Fruit fly (Drosophila melanogaster) whole organism, embryonic: ENCODE results near the gene KP78a.

Source experiments
- B-H1 ChIP-seq: fragments of 200-800 bp; sonication (Bioruptor generic); IDR thresholded peaks from 3 replicates; pipeline ENCODE4 v1.3.6; 2022; ENCODE audit warnings: missing biosample characterization, missing genetic modification characterization
- BEAF-32 ChIP-seq: fragments of 200-800 bp; sonication (Bioruptor generic); optimal IDR thresholded peaks from 3 replicates; lab custom pipeline; 2017; ENCODE audit warnings: missing biosample characterization, missing genetic modification characterization, mild to moderate bottlenecking, moderate library complexity, missing genetic modification reagents
- Blimp-1 ChIP-seq: fragments of 200-800 bp; sonication (Bioruptor generic); optimal IDR thresholded peaks from 3 replicates; lab custom pipeline; 2018; ENCODE audit warnings: missing biosample characterization, missing genetic modification characterization, mild to moderate bottlenecking, moderate library complexity, missing genetic modification reagents
- CG10267 ChIP-seq: fragments of 200-800 bp; sonication (Bioruptor generic); optimal IDR thresholded peaks from 2 replicates; lab custom pipeline; 2018; ENCODE audit warnings: missing biosample characterization, mild to moderate bottlenecking, missing genetic modification characterization, moderate library complexity
- CG10274 ChIP-seq: fragments of 200-800 bp; sonication (Bioruptor generic); optimal IDR thresholded peaks from 3 replicates; lab custom pipeline; 2017; ENCODE audit warnings: missing biosample characterization, mild to moderate bottlenecking, missing genetic modification characterization
- CG11504 ChIP-seq: fragments of 200-800 bp; sonication (Bioruptor generic); optimal IDR thresholded peaks from 3 replicates; lab custom pipeline; 2019; ENCODE audit warnings: missing biosample characterization, mild to moderate bottlenecking, missing genetic modification characterization, moderate library complexity
- CG11723 ChIP-seq: fragments of 200-800 bp; sonication (Bioruptor generic); optimal IDR thresholded peaks from 2 replicates; lab custom pipeline; 2017; ENCODE audit warnings: missing biosample characterization, mild to moderate bottlenecking, missing genetic modification characterization
- CG12236 ChIP-seq: fragments of 200-800 bp; sonication (Bioruptor generic); optimal IDR thresholded peaks from 2 replicates; lab custom pipeline; 2016; ENCODE audit warnings: missing biosample characterization, missing genetic modification characterization
- CG13424 ChIP-seq: fragments of 200-800 bp; sonication (Bioruptor generic); optimal IDR thresholded peaks from 2 replicates; lab custom pipeline; 2019; ENCODE audit warnings: missing biosample characterization, mild to moderate bottlenecking, missing genetic modification characterization, moderate library complexity
- CG14441 ChIP-seq: fragments of 200-800 bp; sonication (Bioruptor generic); IDR thresholded peaks from 2 replicates; pipeline ENCODE4 v1.3.6; 2022; ENCODE audit warnings: missing biosample characterization, missing genetic modification characterization
- CG14710 ChIP-seq: fragments of 200-800 bp; sonication (Bioruptor generic); optimal IDR thresholded peaks from 3 replicates; lab custom pipeline; 2019; ENCODE audit warnings: missing biosample characterization, mild to moderate bottlenecking, missing genetic modification characterization, moderate library complexity
- CG15011 ChIP-seq: fragments of 200-800 bp; sonication (Bioruptor generic); optimal IDR thresholded peaks from 3 replicates; lab custom pipeline; 2018; ENCODE audit warnings: missing biosample characterization, mild to moderate bottlenecking, missing genetic modification characterization
- CG15696 ChIP-seq: fragments of 200-800 bp; sonication (Bioruptor generic); optimal IDR thresholded peaks from 2 replicates; lab custom pipeline; 2019; ENCODE audit warnings: missing biosample characterization, mild to moderate bottlenecking, missing genetic modification characterization, moderate library complexity
- CG1602 ChIP-seq: fragments of 200-800 bp; sonication (Bioruptor generic); optimal IDR thresholded peaks from 3 replicates; lab custom pipeline; 2016; ENCODE audit warnings: missing biosample characterization, missing genetic modification characterization
- CG1603 ChIP-seq: fragments of 200-800 bp; sonication (Bioruptor generic); optimal IDR thresholded peaks from 2 replicates; lab custom pipeline; 2019; ENCODE audit warnings: missing biosample characterization, mild to moderate bottlenecking, missing genetic modification characterization, moderate library complexity
- CG17359 ChIP-seq: fragments of 200-800 bp; sonication (Bioruptor generic); optimal IDR thresholded peaks from 3 replicates; lab custom pipeline; 2018; ENCODE audit warnings: missing biosample characterization, mild to moderate bottlenecking, missing genetic modification characterization, moderate library complexity
- CG1792 ChIP-seq: fragments of 200-800 bp; sonication (Bioruptor generic); optimal IDR thresholded peaks from 2 replicates; lab custom pipeline; 2016; ENCODE audit warnings: missing biosample characterization, missing genetic modification characterization
- CG18262 ChIP-seq: fragments of 200-800 bp; optimal IDR thresholded peaks from 3 replicates; lab custom pipeline; 2019; ENCODE audit warnings: missing biosample characterization, mild to moderate bottlenecking, missing genetic modification characterization, moderate library complexity
- CG31441 ChIP-seq: fragments of 200-800 bp; sonication (Bioruptor generic); IDR thresholded peaks from 2 replicates; pipeline ENCODE4 v1.3.6; 2022; ENCODE audit warnings: missing biosample characterization, missing genetic modification characterization
- CG33213 ChIP-seq: fragments of 200-800 bp; sonication (Bioruptor generic); optimal IDR thresholded peaks from 3 replicates; lab custom pipeline; 2016; ENCODE audit warnings: missing biosample characterization, missing genetic modification characterization
- CG3838 ChIP-seq: fragments of 200-800 bp; sonication (Bioruptor generic); optimal IDR thresholded peaks from 3 replicates; lab custom pipeline; 2016; ENCODE audit warnings: missing biosample characterization, missing genetic modification characterization
- CG4282 ChIP-seq: fragments of 200-800 bp; sonication (Bioruptor generic); optimal IDR thresholded peaks from 2 replicates; lab custom pipeline; 2016; ENCODE audit warnings: missing biosample characterization, missing genetic modification characterization
- CG43689 ChIP-seq: fragments of 200-800 bp; sonication (Bioruptor generic); IDR thresholded peaks from 2 replicates; pipeline ENCODE4 v1.3.6; 2022; ENCODE audit warnings: missing biosample characterization, missing genetic modification characterization
- CG5180 ChIP-seq: fragments of 200-800 bp; sonication (Bioruptor generic); optimal IDR thresholded peaks from 3 replicates; lab custom pipeline; 2017; ENCODE audit warnings: missing biosample characterization, missing genetic modification characterization, mild to moderate bottlenecking, moderate library complexity, missing genetic modification reagents
- CG7556 ChIP-seq: fragments of 200-800 bp; sonication (Bioruptor generic); optimal IDR thresholded peaks from 2 replicates; lab custom pipeline; 2017; ENCODE audit warnings: missing biosample characterization, mild to moderate bottlenecking, missing genetic modification characterization
- CG7839 ChIP-seq: fragments of 200-800 bp; sonication (Bioruptor generic); optimal IDR thresholded peaks from 3 replicates; lab custom pipeline; 2018; ENCODE audit warnings: missing biosample characterization, mild to moderate bottlenecking, missing genetic modification characterization, moderate library complexity
- CG8388 ChIP-seq: fragments of 200-800 bp; sonication (Bioruptor generic); optimal IDR thresholded peaks from 2 replicates; lab custom pipeline; 2019; ENCODE audit warnings: missing biosample characterization, mild to moderate bottlenecking, missing genetic modification characterization, moderate library complexity
- CG9609 ChIP-seq: fragments of 200-800 bp; sonication (Bioruptor generic); optimal IDR thresholded peaks from 3 replicates; lab custom pipeline; 2016; ENCODE audit warnings: missing biosample characterization, missing genetic modification characterization
- CG9932 ChIP-seq: fragments of 200-800 bp; sonication (Bioruptor generic); IDR thresholded peaks from 2 replicates; pipeline ENCODE4 v1.3.6; 2022; ENCODE audit warnings: missing biosample characterization, missing genetic modification characterization
- D ChIP-seq, 2 experiments: fragments of 200-800 bp in 1 of 2; fragments of >200 bp in 1 of 2; sonication (Bioruptor generic) in 1 of 2; optimal IDR thresholded peaks; 2 replicates in 1 of 2; 3 replicates in 1 of 2; lab custom pipeline; 2017; ENCODE audit warnings: mild to moderate bottlenecking in 1 of 2, missing biosample characterization in 1 of 2, missing genetic modification characterization in 1 of 2, missing genetic modification reagents in 1 of 2
- Ets97D ChIP-seq: fragments of 200-800 bp; sonication (Bioruptor generic); optimal IDR thresholded peaks from 3 replicates; lab custom pipeline; 2016; ENCODE audit warnings: missing biosample characterization, missing genetic modification characterization
- Fer3 ChIP-seq: fragments of 200-800 bp; sonication (Bioruptor generic); optimal IDR thresholded peaks from 2 replicates; lab custom pipeline; 2018; ENCODE audit warnings: missing biosample characterization, mild to moderate bottlenecking, missing genetic modification characterization, moderate library complexity
- NC2β ChIP-seq: fragments of 200-800 bp; sonication (Bioruptor generic); optimal IDR thresholded peaks from 2 replicates; lab custom pipeline; 2016; ENCODE audit warnings: missing biosample characterization, missing genetic modification characterization
- al ChIP-seq: fragments of 200-800 bp; sonication (Bioruptor generic); IDR thresholded peaks from 2 replicates; pipeline ENCODE4 v1.3.6; 2022; ENCODE audit warnings: missing biosample characterization, missing genetic modification characterization
- aop ChIP-seq: fragments of 200-800 bp; sonication (Bioruptor generic); IDR thresholded peaks from 2 replicates; pipeline ENCODE4 v1.3.6; 2022; ENCODE audit warnings: missing biosample characterization, missing genetic modification characterization
- bowl ChIP-seq: fragments of 200-800 bp; sonication (Bioruptor generic); IDR thresholded peaks from 2 replicates; pipeline ENCODE4 v1.3.6; 2022; ENCODE audit warnings: missing biosample characterization, missing genetic modification characterization
- br ChIP-seq: fragments of >200 bp; optimal IDR thresholded peaks from 2 replicates; lab custom pipeline; 2017
- dmrt11E ChIP-seq: fragments of 200-800 bp; sonication (Bioruptor generic); optimal IDR thresholded peaks from 3 replicates; lab custom pipeline; 2018; ENCODE audit warnings: missing biosample characterization, mild to moderate bottlenecking, missing genetic modification characterization, moderate library complexity
- dmrt99B ChIP-seq: fragments of 200-800 bp; sonication (Bioruptor generic); optimal IDR thresholded peaks from 2 replicates; lab custom pipeline; 2018; ENCODE audit warnings: missing biosample characterization, mild to moderate bottlenecking, missing genetic modification characterization, moderate library complexity
- fru ChIP-seq: fragments of >200 bp; optimal IDR thresholded peaks from 2 replicates; lab custom pipeline; 2017
- odd ChIP-seq: fragments of 200-800 bp; sonication (Bioruptor generic); optimal IDR thresholded peaks from 2 replicates; lab custom pipeline; 2017; ENCODE audit warnings: missing biosample characterization, mild to moderate bottlenecking, missing genetic modification characterization
- phol ChIP-seq: fragments of 200-800 bp; sonication (Bioruptor generic); optimal IDR thresholded peaks from 3 replicates; lab custom pipeline; 2018; ENCODE audit warnings: missing biosample characterization, mild to moderate bottlenecking, missing genetic modification characterization, moderate library complexity
- prd ChIP-seq, 3 experiments: fragments of >200 bp in 2 of 3; fragments of 200-800 bp in 1 of 3; sonication (Bioruptor generic) in 1 of 3; optimal IDR thresholded peaks in 2 of 3; IDR thresholded peaks in 1 of 3; 2 replicates in 2 of 3; 3 replicates in 1 of 3; pipeline versions ENCODE4 v1.3.6 to Lab custom; 2017 to 2022; ENCODE audit warnings: missing biosample characterization in 1 of 3, missing genetic modification characterization in 1 of 3
- row ChIP-seq: fragments of 200-800 bp; sonication (Bioruptor generic); IDR thresholded peaks from 3 replicates; pipeline ENCODE4 v1.3.6; 2022; ENCODE audit warnings: missing biosample characterization, missing genetic modification characterization
- schlank ChIP-seq: fragments of 200-800 bp; sonication (Bioruptor generic); optimal IDR thresholded peaks from 2 replicates; lab custom pipeline; 2018; ENCODE audit warnings: missing biosample characterization, mild to moderate bottlenecking, missing genetic modification characterization
- sens ChIP-seq: fragments of 200-800 bp; sonication (Bioruptor generic); peaks from one replicate; lab custom pipeline; 2016; ENCODE audit warnings: missing biosample characterization, missing genetic modification characterization
- seq ChIP-seq: fragments of 200-800 bp; sonication (Bioruptor generic); IDR thresholded peaks from 2 replicates; pipeline ENCODE4 v1.3.6; 2022; ENCODE audit warnings: missing biosample characterization, missing genetic modification characterization
- sqz ChIP-seq: fragments of 200-800 bp; sonication (Bioruptor generic); optimal IDR thresholded peaks from 3 replicates; lab custom pipeline; 2018; ENCODE audit warnings: missing biosample characterization, mild to moderate bottlenecking, missing genetic modification characterization
- tgo ChIP-seq: fragments of 200-800 bp; sonication (Bioruptor generic); IDR thresholded peaks from 3 replicates; pipeline ENCODE4 v1.3.6; 2022; ENCODE audit warnings: missing biosample characterization, missing genetic modification characterization
- trem ChIP-seq: fragments of 200-800 bp; optimal IDR thresholded peaks from 3 replicates; lab custom pipeline; 2019; ENCODE audit warnings: missing biosample characterization, mild to moderate bottlenecking, missing genetic modification characterization, moderate library complexity
- vnd ChIP-seq: fragments of 200-800 bp; sonication (Bioruptor generic); IDR thresholded peaks from 3 replicates; pipeline ENCODE4 v1.3.6; 2022; ENCODE audit warnings: missing biosample characterization, missing genetic modification characterization; ENCODE audit not compliant: partially characterized antibody

The KP78a gene

DNA sequence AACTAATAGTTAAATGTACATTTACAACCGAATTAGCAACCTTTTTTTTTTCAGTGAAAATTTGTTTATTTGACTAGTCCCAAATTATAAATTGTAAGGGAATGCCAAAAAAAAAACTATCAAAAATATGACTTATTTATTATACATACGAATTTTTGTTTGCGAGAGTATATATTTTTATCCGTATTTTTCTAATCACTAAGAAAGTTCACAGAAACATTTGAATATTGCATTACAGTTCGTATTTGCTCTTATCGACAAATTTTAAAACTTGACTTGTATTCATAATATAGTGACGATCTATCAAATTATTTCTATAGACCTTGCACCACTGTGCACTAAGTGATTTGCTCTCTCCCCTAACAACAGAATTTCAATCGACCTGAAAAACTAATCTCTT is 1.7 kb downstream of the KP78a start (continued):
- TF ChIP-seq phol (tag; lab: Kevin White, UChicago) (peak; percentile 33), Ets97D (no peak), CG11723 (GFP tag; lab: Kevin White, UChicago) (no peak), CG9609 (GFP tag; lab: Kevin White, UChicago) (no peak), CG13424 (no peak), trem (tag; lab: Kevin White, UChicago) (peak; percentile 32), seq (GFP tag; lab: Robert Waterston, UW) (no peak), CG10267 (tag; lab: Kevin White, UChicago) (peak; percentile 25), CG15011 (GFP tag; lab: Kevin White, UChicago) (no peak), CG5180 (no peak), tgo (GFP tag; lab: Robert Waterston, UW) (no peak), prd (optimal IDR thresholded peaks at IDR 0.05; lab: Kevin White, UChicago) (no peak), prd (GFP tag; IDR thresholded peaks at IDR 0.05; lab: Robert Waterston, UW) (peak; percentile 28; the same call in 1 of the 3 replicates), BEAF-32 (no peak), CG12236 (GFP tag; lab: Kevin White, UChicago) (peak; percentile 12), CG1603 (tag; lab: Kevin White, UChicago) (peak; percentile 26), dmrt11E (tag; lab: Kevin White, UChicago) (peak; percentile 64), CG18262 (tag; lab: Kevin White, UChicago) (peak; percentile 45), CG43689 (GFP tag; lab: Robert Waterston, UW) (no peak), sqz (no peak), CG17359 (tag; lab: Kevin White, UChicago) (no peak), CG3838 (no peak), fru (lab: Kevin White, UChicago) (no peak), CG1792 (GFP tag; lab: Kevin White, UChicago) (no peak), CG4282 (GFP tag; lab: Kevin White, UChicago) (peak; percentile 89), CG11504 (tag; lab: Kevin White, UChicago) (peak; percentile 29), Fer3 (no peak), schlank (no peak), CG10274 (no peak), dmrt99B (peak; percentile 8), br (lab: Kevin White, UChicago) (no peak), CG7556 (GFP tag; lab: Kevin White, UChicago) (peak; percentile 4), CG14441 (GFP tag; lab: Robert Waterston, UW) (no peak), bowl (GFP tag; lab: Robert Waterston, UW) (no peak), CG14710 (tag; lab: Kevin White, UChicago) (peak; percentile 35), row (peak; percentile 16; the same call in 1 of the 3 replicates), CG15696 (tag; lab: Kevin White, UChicago) (peak; percentile 66), CG8388 (GFP tag; lab: Kevin White, UChicago) (peak; percentile 11), CG9932 (GFP tag; lab: Robert Waterston, UW) (no peak), CG1602 (no peak), D (optimal IDR thresholded peaks at IDR 0.05; lab: Kevin White, UChicago) (no peak), D (GFP tag; optimal IDR thresholded peaks at IDR 0.05; lab: Kevin White, UChicago) (peak; percentile 1), CG7839 (tag; lab: Kevin White, UChicago) (peak; percentile 6), B-H1 (GFP tag; lab: Robert Waterston, UW) (no peak), Blimp-1 (GFP tag; lab: Kevin White, UChicago) (peak; percentile 29), aop (no peak), al (no peak), NC2β (no peak), odd (GFP tag; lab: Kevin White, UChicago) (no peak), sens (peak; percentile 92), CG31441 (peak; percentile 34; the same call in 1 of the 2 replicates), vnd (no peak), CG33213 (no peak)
